Worm (Caenorhabditis elegans) whole organism, late embryonic: ENCODE results near the gene R07H5.16.

Experiments
- T23F11.4 ChIP-seq: fragments of 200-800 bp; sonication (Bioruptor generic); optimal IDR thresholded peaks from 2 replicates; lab custom pipeline; 2018; ENCODE audit warnings: mild to moderate bottlenecking, missing genetic modification characterization, missing compliant biosample characterization
- Y22D7AL.16 ChIP-seq: sonication (generic microtip); optimal IDR thresholded peaks from 2 replicates; lab custom pipeline; 2016; ENCODE audit warnings: missing genetic modification characterization, missing compliant biosample characterization
- ceh-24 ChIP-seq: sonication (generic microtip); optimal IDR thresholded peaks from 2 replicates; lab custom pipeline; 2016; ENCODE audit warnings: mild to moderate bottlenecking, missing genetic modification characterization, missing compliant biosample characterization
- ceh-31 ChIP-seq: sonication (generic microtip); optimal IDR thresholded peaks from 2 replicates; lab custom pipeline; 2016; ENCODE audit warnings: missing genetic modification characterization, missing compliant biosample characterization
- elt-2 ChIP-seq: sonication (generic microtip); optimal IDR thresholded peaks from 2 replicates; lab custom pipeline; 2016; ENCODE audit warnings: missing genetic modification reagents, missing genetic modification characterization, missing compliant biosample characterization
- ets-4 ChIP-seq: sonication (generic microtip); optimal IDR thresholded peaks from 2 replicates; lab custom pipeline; 2016; ENCODE audit warnings: missing genetic modification characterization, missing compliant biosample characterization
- fkh-10 ChIP-seq: fragments of 150-350 bp; optimal IDR thresholded peaks from 2 replicates; lab custom pipeline; 2014; ENCODE audit warnings: missing biosample characterization, missing genetic modification reagents, missing genetic modification characterization
- hlh-30 ChIP-seq: sonication (generic microtip); optimal IDR thresholded peaks from 2 replicates; lab custom pipeline; 2017; ENCODE audit warnings: antibody characterized with exemption, missing genetic modification characterization, missing compliant biosample characterization; ENCODE audit not compliant: insufficient read depth
- npax-4 ChIP-seq: sonication (generic microtip); optimal IDR thresholded peaks from 2 replicates; lab custom pipeline; 2016; ENCODE audit warnings: missing genetic modification characterization, missing compliant biosample characterization
- pax-1 ChIP-seq: fragments of 150-350 bp; optimal IDR thresholded peaks from 2 replicates; lab custom pipeline; 2014; ENCODE audit warnings: missing biosample characterization, missing genetic modification characterization
- pha-2 ChIP-seq: sonication (generic microtip); optimal IDR thresholded peaks from 2 replicates; lab custom pipeline; 2017; ENCODE audit warnings: mild to moderate bottlenecking, missing genetic modification characterization, missing compliant biosample characterization
- sox-4 ChIP-seq: sonication (generic microtip); optimal IDR thresholded peaks from 2 replicates; lab custom pipeline; 2017; ENCODE audit warnings: mild to moderate bottlenecking, missing genetic modification characterization, inconsistent platforms, missing compliant biosample characterization
- tbx-2 ChIP-seq: sonication (generic microtip); optimal IDR thresholded peaks from 2 replicates; lab custom pipeline; 2016; ENCODE audit warnings: missing genetic modification characterization, missing compliant biosample characterization
- unc-42 ChIP-seq: sonication (generic microtip); optimal IDR thresholded peaks from 2 replicates; lab custom pipeline; 2016; ENCODE audit warnings: missing genotype, missing genetic modification characterization, missing compliant biosample characterization

DNA sequence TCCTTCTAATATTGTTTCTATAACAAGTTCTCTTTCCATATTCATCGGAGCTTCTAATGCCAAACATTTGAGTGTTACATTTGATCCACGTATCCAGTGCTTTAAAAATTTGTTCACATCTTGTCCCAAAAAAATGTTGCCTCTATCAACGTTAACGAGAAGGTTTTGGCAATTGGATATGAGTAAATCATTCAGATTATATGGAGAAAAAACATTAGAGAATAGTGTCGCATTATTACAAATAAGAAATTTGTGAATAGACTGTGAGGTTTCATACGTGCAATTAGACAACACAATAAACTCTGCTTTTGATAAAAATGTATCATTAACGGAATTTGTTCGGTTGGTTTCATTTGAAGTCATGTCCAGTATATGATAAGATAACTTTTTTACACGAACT lies 39.2 kb upstream of the R07H5.16 start, which contains the start of gene mboa-4:
- TF ChIP-seq pax-1 (tag; lab: Kevin White, UChicago) (no peak), Y22D7AL.16 (no peak), npax-4 (no peak), pha-2 (tag; lab: Kevin White, UChicago) (no peak), T23F11.4 (no peak), hlh-30 (tag; lab: Kevin White, UChicago) (no peak), unc-42 (tag; lab: Kevin White, UChicago) (no peak), tbx-2 (tag; lab: Kevin White, UChicago) (no peak), elt-2 (tag; lab: Kevin White, UChicago) (no peak), sox-4 (tag; lab: Kevin White, UChicago) (no peak), ets-4 (no peak), ceh-31 (tag; lab: Kevin White, UChicago) (no peak), fkh-10 (GFP tag; lab: Kevin White, UChicago) (no peak), ceh-24 (no peak)
